Fruit fly (Drosophila melanogaster): ENCODE data around the gene CG13857.

CG13857 gene

dm6 chr3R:22400246-22400645 lies 6.3 kb upstream of the CG13857 start (continued):
- no peak for TF ChIP-seq Dref (GFP tag; IDR thresholded peaks at IDR 0.05)
- no peak for TF ChIP-seq CG4617 (GFP tag; optimal IDR thresholded peaks at IDR 0.05; ENCODE audit: borderline replicate concordance)
- TF ChIP-seq dati (GFP tag; IDR thresholded peaks at IDR 0.05) = no peak
- no peak for TF ChIP-seq Antp (GFP tag; optimal IDR thresholded peaks at IDR 0.05)

- TF ChIP-seq CG6791 (GFP tag; IDR thresholded peaks at IDR 0.05; ENCODE audit: partially characterized antibody) (peak; percentile 94), CG34224 (GFP tag; IDR thresholded peaks at IDR 0.05; ENCODE audit: partially characterized antibody) (peak; percentile 55; the same call in 2 of the 3 replicates), CG17328 (GFP tag; IDR thresholded peaks at IDR 0.05) (0 out of 2 replicates have a peak, but pooled peaks have one; percentile 20), CG18011 (GFP tag; optimal IDR thresholded peaks at IDR 0.05) (no peak), CG8478 (optimal IDR thresholded peaks at IDR 0.05) (peak; percentile 81), sna (GFP tag; IDR thresholded peaks at IDR 0.05; ENCODE audit: partially characterized antibody) (peak; percentile 62; the same call in 1 of the 2 replicates), rib (GFP tag; IDR thresholded peaks at IDR 0.05) (no peak), CG12659 (GFP tag; optimal IDR thresholded peaks at IDR 0.05) (no peak), CG42726 (GFP tag; IDR thresholded peaks at IDR 0.05; ENCODE audit: partially characterized antibody) (peak; percentile 96), CG12391 (tag; optimal IDR thresholded peaks at IDR 0.05) (peak; percentile 22), hb (GFP tag; IDR thresholded peaks at IDR 0.05; ENCODE audit: partially characterized antibody) (peak; percentile 84), Bdp1 (GFP tag; optimal IDR thresholded peaks at IDR 0.05) (peak; percentile 100), CG13287 (GFP tag; IDR thresholded peaks at IDR 0.05; ENCODE audit: partially characterized antibody) (peak; percentile 54; the same call in 1 of the 2 replicates), Bgb (GFP tag; IDR thresholded peaks at IDR 0.05; ENCODE audit: partially characterized antibody) (peak; percentile 87), CG2116 (GFP tag; optimal IDR thresholded peaks at IDR 0.05) (peak; percentile 7), CG4360 (GFP tag; IDR thresholded peaks at IDR 0.05) (0 out of 2 replicates have a peak, but pooled peaks have one; percentile 16), nerfin-2 (GFP tag; IDR thresholded peaks at IDR 0.05; ENCODE audit: partially characterized antibody) (peak; percentile 86), Lhr (GFP tag; optimal IDR thresholded peaks at IDR 0.05) (no peak), CTCF (GFP tag; optimal IDR thresholded peaks at IDR 0.05) (peak; percentile 55), unc-4 (GFP tag; IDR thresholded peaks at IDR 0.05; ENCODE audit: partially characterized antibody) (peak; percentile 44; the same call in 1 of the 2 replicates), CG10147 (GFP tag; optimal IDR thresholded peaks at IDR 0.05) (peak; percentile 21), sens (GFP tag) (peak; percentile 68), ftz-f1 (GFP tag; optimal IDR thresholded peaks at IDR 0.05) (peak; percentile 84), Hand (GFP tag; optimal IDR thresholded peaks at IDR 0.05) (no peak), Atf6 (GFP tag; IDR thresholded peaks at IDR 0.05) (0 out of 2 replicates have a peak, but pooled peaks have one; percentile 27), CG34376 (GFP tag; optimal IDR thresholded peaks at IDR 0.05) (peak; percentile 23), Opbp (GFP tag; IDR thresholded peaks at IDR 0.05; ENCODE audit: partially characterized antibody) (peak; percentile 92), ac (GFP tag; optimal IDR thresholded peaks at IDR 0.05) (no peak), CG14860 (GFP tag; IDR thresholded peaks at IDR 0.05; ENCODE audit: partially characterized antibody) (peak; percentile 88), inv (GFP tag; IDR thresholded peaks at IDR 0.05; ENCODE audit: partially characterized antibody) (peak; percentile 44; the same call in 1 of the 2 replicates), B-H2 (GFP tag; optimal IDR thresholded peaks at IDR 0.05) (no peak), CG33557 (GFP tag; optimal IDR thresholded peaks at IDR 0.05) (peak; percentile 1), CG31365 (tag; optimal IDR thresholded peaks at IDR 0.05) (peak; percentile 99), HmgZ (tag; optimal IDR thresholded peaks at IDR 0.05) (peak; percentile 37), Doc3 (GFP tag; IDR thresholded peaks at IDR 0.05; ENCODE audit: partially characterized antibody) (0 out of 3 replicates have a peak, but pooled peaks have one; percentile 19), pan (optimal IDR thresholded peaks at IDR 0.05) (no peak), pan (GFP tag; optimal IDR thresholded peaks at IDR 0.05 in 1 of 2, IDR thresholded peaks at IDR 0.05 in 1 of 2) (peak in 1 of 2 experiments; percentile 12), amos (GFP tag; IDR thresholded peaks at IDR 0.05; ENCODE audit: partially characterized antibody) (peak; percentile 77), CG2129 (GFP tag; IDR thresholded peaks at IDR 0.05; ENCODE audit: partially characterized antibody) (peak; percentile 19; the same call in 1 of the 2 replicates), CG5245 (GFP tag; optimal IDR thresholded peaks at IDR 0.05) (no peak), HLH4C (GFP tag; IDR thresholded peaks at IDR 0.05; ENCODE audit: partially characterized antibody) (peak; percentile 83), chinmo (GFP tag; IDR thresholded peaks at IDR 0.05; ENCODE audit: partially characterized antibody) (peak; percentile 95)
These were observed 3.3 kb upstream of the CG13857 start for dm6 chr3R:22397068-22397700.
